Worm (Caenorhabditis elegans) whole organism, young adult: ENCODE measurements around the gene rha-2.
A peak's percentile ranks its signal among the peaks of the same experiment; 100 is the strongest.

Experiments used
- B0035.1 ChIP-seq: sonication (generic microtip); optimal IDR thresholded peaks from 2 replicates; lab custom pipeline; 2016; ENCODE audit warnings: missing genetic modification characterization, mild to moderate bottlenecking, missing compliant biosample characterization, missing genotype, missing genetic modification reagents
- B0336.3 ChIP-seq: fragments of 200-800 bp; sonication (Bioruptor generic); IDR thresholded peaks from 2 replicates; pipeline ENCODE4 v1.3.6; 2022; ENCODE audit warnings: missing genetic modification characterization, missing compliant biosample characterization
- F22D6.2 ChIP-seq: sonication (generic microtip); optimal IDR thresholded peaks from 2 replicates; lab custom pipeline; 2016; ENCODE audit warnings: mild to moderate bottlenecking, missing genetic modification characterization, missing compliant biosample characterization
- F23B12.7 ChIP-seq: sonication (generic microtip); optimal IDR thresholded peaks from 2 replicates; lab custom pipeline; 2017; ENCODE audit warnings: missing genetic modification characterization, mild to moderate bottlenecking, missing compliant biosample characterization, antibody characterized with exemption, moderate library complexity; ENCODE audit not compliant: insufficient read depth
- F33H1.4 ChIP-seq: fragments of 200-800 bp; sonication (Bioruptor generic); IDR thresholded peaks from 2 replicates; pipeline ENCODE4 v1.3.6; 2022; ENCODE audit warnings: missing genetic modification reagents, missing genetic modification characterization, missing compliant biosample characterization
- F57A8.1 ChIP-seq: fragments of 200-800 bp; sonication (Bioruptor generic); optimal IDR thresholded peaks from 2 replicates; lab custom pipeline; 2018; ENCODE audit warnings: mild to moderate bottlenecking, missing genetic modification characterization, moderate library complexity, missing compliant biosample characterization
- F57C9.4 ChIP-seq: sonication (generic microtip); optimal IDR thresholded peaks from 2 replicates; lab custom pipeline; 2017; ENCODE audit warnings: mild to moderate bottlenecking, missing genetic modification characterization, missing compliant biosample characterization
- Y95B8A.8 ChIP-seq: fragments of 200-800 bp; sonication (Bioruptor generic); IDR thresholded peaks from 2 replicates; pipeline ENCODE4 v1.3.6; 2022; ENCODE audit warnings: missing genetic modification reagents, missing genetic modification characterization, missing compliant biosample characterization
- aptf-2 ChIP-seq: fragments of 200-800 bp; sonication (Bioruptor generic); conservative IDR thresholded peaks from 2 replicates; pipeline ENCODE4 v1.3.6; 2022; ENCODE audit warnings: missing genetic modification reagents, missing genetic modification characterization, missing compliant biosample characterization
- aptf-3 ChIP-seq: fragments of 200-800 bp; sonication (Bioruptor generic); IDR thresholded peaks from 2 replicates; pipeline ENCODE4 v1.3.6; 2022; ENCODE audit warnings: missing genetic modification characterization, missing compliant biosample characterization
- athp-1 ChIP-seq: sonication (generic microtip); optimal IDR thresholded peaks from 2 replicates; lab custom pipeline; 2017; ENCODE audit warnings: mild to moderate bottlenecking, missing genetic modification characterization, missing compliant biosample characterization
- attf-6 ChIP-seq: fragments of 200-800 bp; sonication (Bioruptor generic); IDR thresholded peaks from 2 replicates; pipeline ENCODE4 v1.3.6; 2022; ENCODE audit warnings: missing genetic modification reagents, missing genetic modification characterization, missing compliant biosample characterization
- ceh-79 ChIP-seq: sonication (generic microtip); optimal IDR thresholded peaks from 2 replicates; lab custom pipeline; 2017; ENCODE audit warnings: mild to moderate bottlenecking, missing genetic modification characterization, missing compliant biosample characterization
- chd-7 ChIP-seq: sonication (generic microtip); optimal IDR thresholded peaks from 2 replicates; lab custom pipeline; 2016; ENCODE audit warnings: mild to moderate bottlenecking, missing genetic modification characterization, moderate library complexity, missing compliant biosample characterization
- efl-1 ChIP-seq: fragments of 150-350 bp; optimal IDR thresholded peaks from 2 replicates; lab custom pipeline; 2014; ENCODE audit warnings: missing biosample characterization, missing genetic modification reagents, missing genetic modification characterization
- ets-4 ChIP-seq: fragments of 200-800 bp; sonication (Bioruptor generic); optimal IDR thresholded peaks from 2 replicates; lab custom pipeline; 2018; ENCODE audit warnings: mild to moderate bottlenecking, missing genetic modification characterization, missing compliant biosample characterization
- hlh-26 ChIP-seq: fragments of 200-800 bp; sonication (Bioruptor generic); conservative IDR thresholded peaks from 2 replicates; pipeline ENCODE4 v1.3.6; 2022; ENCODE audit warnings: missing genetic modification reagents, missing genetic modification characterization, missing compliant biosample characterization
- hsf-1 ChIP-seq: fragments of 200-800 bp; sonication (Bioruptor generic); IDR thresholded peaks from 2 replicates; pipeline ENCODE4 v1.3.6; 2022; ENCODE audit warnings: missing genetic modification reagents, missing genetic modification characterization, missing compliant biosample characterization
- let-526 ChIP-seq: fragments of 200-800 bp; sonication (Bioruptor generic); IDR thresholded peaks from 2 replicates; pipeline ENCODE4 v1.3.6; 2022; ENCODE audit warnings: missing genetic modification reagents, missing genetic modification characterization, missing compliant biosample characterization
- let-607 ChIP-seq, 2 experiments: fragments of 200-800 bp in 1 of 2; sonication (Bioruptor generic) in 1 of 2; sonication (generic microtip) in 1 of 2; optimal IDR thresholded peaks; 2 replicates each; lab custom pipeline; 2016 to 2018; ENCODE audit warnings: mild to moderate bottlenecking in 2 of 2, missing compliant biosample characterization in 2 of 2, missing genetic modification characterization in 2 of 2, moderate library complexity in 2 of 2, missing genotype in 1 of 2
- lin-54 ChIP-seq: fragments of 200-800 bp; sonication (Bioruptor generic); optimal IDR thresholded peaks from 2 replicates; lab custom pipeline; 2018; ENCODE audit warnings: mild to moderate bottlenecking, missing genetic modification characterization, missing compliant biosample characterization
- lsy-27 ChIP-seq: sonication (generic microtip); optimal IDR thresholded peaks from 2 replicates; lab custom pipeline; 2017; ENCODE audit warnings: missing genetic modification characterization, mild to moderate bottlenecking, missing compliant biosample characterization, antibody characterized with exemption, missing genotype, borderline replicate concordance; ENCODE audit not compliant: insufficient read depth
- madf-6 ChIP-seq: fragments of 200-800 bp; sonication (Bioruptor generic); IDR thresholded peaks from 2 replicates; pipeline ENCODE4 v1.3.6; 2022; ENCODE audit warnings: missing genetic modification reagents, missing genetic modification characterization, missing compliant biosample characterization
- madf-8 ChIP-seq: fragments of 200-800 bp; sonication (Bioruptor generic); conservative IDR thresholded peaks from 2 replicates; pipeline ENCODE4 v1.3.6; 2022; ENCODE audit warnings: missing genetic modification reagents, missing genetic modification characterization, missing compliant biosample characterization
- mxl-1 ChIP-seq: sonication (generic microtip); optimal IDR thresholded peaks from 2 replicates; lab custom pipeline; 2016; ENCODE audit warnings: missing genetic modification characterization, missing compliant biosample characterization
- nfya-1 ChIP-seq: sonication (generic microtip); optimal IDR thresholded peaks from 2 replicates; lab custom pipeline; 2017; ENCODE audit warnings: antibody characterized with exemption, missing compliant biosample characterization, missing genetic modification characterization, borderline replicate concordance; ENCODE audit not compliant: insufficient read depth
- nfyb-1 ChIP-seq: fragments of 200-800 bp; sonication (Bioruptor generic); IDR thresholded peaks from 2 replicates; pipeline ENCODE4 v1.3.6; 2022; ENCODE audit warnings: missing genetic modification reagents, missing genetic modification characterization, missing compliant biosample characterization
- nhr-120 ChIP-seq: fragments of 200-800 bp; sonication (Bioruptor generic); IDR thresholded peaks from 2 replicates; pipeline ENCODE4 v1.3.6; 2022; ENCODE audit warnings: missing genetic modification characterization, missing compliant biosample characterization
- sea-2 ChIP-seq: fragments of 200-800 bp; sonication (Bioruptor generic); IDR thresholded peaks from 2 replicates; pipeline ENCODE4 v1.3.6; 2022; ENCODE audit warnings: missing genetic modification characterization, missing compliant biosample characterization
- snpc-1.3 ChIP-seq: sonication (generic microtip); optimal IDR thresholded peaks from 2 replicates; lab custom pipeline; 2017; ENCODE audit warnings: missing genetic modification characterization, mild to moderate bottlenecking, missing compliant biosample characterization, antibody characterized with exemption, moderate library complexity, missing genotype, missing genetic modification reagents; ENCODE audit not compliant: insufficient read depth
- snpc-4 ChIP-seq, 5 experiments: fragments of 150-350 bp in 1 of 5; sonication (generic microtip) in 4 of 5; optimal IDR thresholded peaks; 2 replicates each; lab custom pipeline; 2014 to 2018; ENCODE audit warnings: missing genetic modification characterization in 5 of 5, missing biosample characterization in 3 of 5, antibody characterized with exemption in 2 of 5, mild to moderate bottlenecking in 2 of 5, missing compliant biosample characterization in 2 of 5, missing genotype in 2 of 5, moderate library complexity in 2 of 5, missing genetic modification reagents in 1 of 5
- sptf-2 ChIP-seq: fragments of 200-800 bp; sonication (Bioruptor generic); optimal IDR thresholded peaks from 2 replicates; lab custom pipeline; 2018; ENCODE audit warnings: mild to moderate bottlenecking, missing genetic modification characterization, missing compliant biosample characterization
- tbp1 ChIP-seq: fragments of 200-800 bp; sonication (Bioruptor generic); optimal IDR thresholded peaks from 2 replicates; lab custom pipeline; 2018; ENCODE audit warnings: mild to moderate bottlenecking, missing genetic modification characterization, missing compliant biosample characterization
- tlf-1 ChIP-seq: fragments of 200-800 bp; sonication (Bioruptor generic); optimal IDR thresholded peaks from 2 replicates; lab custom pipeline; 2018; ENCODE audit warnings: mild to moderate bottlenecking, missing genetic modification characterization, missing compliant biosample characterization
- unc-130 ChIP-seq: sonication (generic microtip); optimal IDR thresholded peaks from 2 replicates; lab custom pipeline; 2016; ENCODE audit warnings: missing genetic modification reagents, missing genetic modification characterization, missing compliant biosample characterization
- xnd-1 ChIP-seq: sonication (generic microtip); optimal IDR thresholded peaks from 2 replicates; lab custom pipeline; 2016; ENCODE audit warnings: missing genotype, missing genetic modification reagents, missing genetic modification characterization, missing compliant biosample characterization
- ztf-18 ChIP-seq: sonication (generic microtip); optimal IDR thresholded peaks from 2 replicates; lab custom pipeline; 2016; ENCODE audit warnings: missing genotype, mild to moderate bottlenecking, missing genetic modification characterization, missing compliant biosample characterization
- ztf-22 ChIP-seq: fragments of 200-800 bp; sonication (Bioruptor generic); optimal IDR thresholded peaks from 2 replicates; lab custom pipeline; 2018; ENCODE audit warnings: mild to moderate bottlenecking, missing genetic modification characterization, moderate library complexity, missing compliant biosample characterization
- ztf-28 ChIP-seq: fragments of 200-800 bp; sonication (Bioruptor generic); IDR thresholded peaks from 2 replicates; pipeline ENCODE4 v1.3.6; 2022; ENCODE audit warnings: missing genetic modification reagents, missing genetic modification characterization, missing compliant biosample characterization

rha-2 gene

DNA sequence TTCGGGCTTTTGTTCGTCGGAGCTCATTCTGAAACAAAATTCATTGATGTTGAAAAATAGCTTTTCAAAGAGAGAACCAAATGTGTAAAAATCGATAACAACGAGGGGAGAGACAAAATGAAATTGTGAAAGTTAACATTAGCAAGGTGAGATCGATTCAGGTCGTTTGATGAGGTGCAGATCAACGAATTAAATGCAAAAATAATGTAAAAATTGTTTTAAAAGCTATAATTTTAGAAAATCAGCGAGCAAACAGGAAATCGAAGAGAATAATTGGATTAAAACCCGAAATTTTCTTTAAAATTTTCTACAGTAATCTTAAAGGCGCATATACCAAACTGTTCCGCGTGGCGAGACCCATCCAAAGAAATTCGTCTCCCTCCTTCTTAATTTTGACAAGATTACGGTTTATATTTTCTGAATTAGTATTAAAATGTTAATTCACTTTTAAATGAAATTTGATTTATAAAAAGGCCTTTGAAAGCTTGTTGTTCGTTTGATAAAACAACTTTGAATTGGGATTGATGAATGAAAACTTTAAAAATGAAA lies 4.1 kb upstream of the rha-2 start, which contains the start of gene C13G5.2 (continued):
- TF ChIP-seq tbp1 (GFP tag; lab: Kevin White, UChicago) (peak; percentile 31), let-526 (no peak), F57C9.4 (no peak), lin-54 (peak; percentile 9), hlh-26 (GFP tag; lab: Robert Waterston, UW) (no peak), lsy-27 (tag; lab: Kevin White, UChicago) (no peak), snpc-1.3 (tag; lab: Kevin White, UChicago) (peak; percentile 48), unc-130 (GFP tag; lab: Kevin White, UChicago) (no peak), xnd-1 (tag; lab: Kevin White, UChicago) (peak; percentile 87), efl-1 (GFP tag; lab: Kevin White, UChicago) (peak; percentile 46), ztf-28 (GFP tag; lab: Robert Waterston, UW) (no peak), F33H1.4 (peak; percentile 92), madf-8 (GFP tag; lab: Robert Waterston, UW) (peak; percentile 77), aptf-3 (GFP tag; lab: Robert Waterston, UW) (no peak), tlf-1 (GFP tag; lab: Kevin White, UChicago) (no peak), ets-4 (GFP tag; lab: Kevin White, UChicago) (no peak), madf-6 (GFP tag; lab: Robert Waterston, UW) (peak; percentile 91), F23B12.7 (tag; lab: Kevin White, UChicago) (no peak), snpc-4 (GFP tag; optimal IDR thresholded peaks at IDR 0.05; lab: Kevin White, UChicago) (no peak), snpc-4 (tag; optimal IDR thresholded peaks at IDR 0.05; lab: Kevin White, UChicago) (no peak), F22D6.2 (tag; lab: Kevin White, UChicago) (no peak), sea-2 (GFP tag; lab: Robert Waterston, UW) (no peak), nfyb-1 (GFP tag; lab: Robert Waterston, UW) (no peak), nhr-120 (GFP tag; lab: Robert Waterston, UW) (no peak), hsf-1 (GFP tag; lab: Robert Waterston, UW) (0 out of 2 replicates have a peak, but pooled peaks have one; percentile 46), B0336.3 (no peak)
- TF ChIP-seq, all 124 proteins: peak for 13

DNA sequence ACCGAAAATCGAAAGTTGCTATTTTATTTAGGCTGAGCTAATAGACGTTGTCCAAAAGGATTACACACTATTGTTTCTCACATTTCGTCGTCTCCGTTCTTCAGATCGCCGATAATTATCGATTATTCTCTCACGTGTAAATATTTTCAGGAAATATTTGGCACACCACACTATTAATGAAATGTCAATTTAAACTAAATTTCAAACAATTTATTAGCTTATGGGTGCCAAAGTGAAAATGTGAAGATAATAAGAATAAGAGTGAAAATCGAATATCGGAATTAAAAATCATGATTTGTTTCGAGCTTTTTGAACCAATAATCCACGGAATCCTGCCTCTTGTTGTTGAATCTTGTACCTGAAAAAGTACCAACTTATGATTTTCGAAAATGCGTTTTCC lies 2.2 kb upstream of the rha-2 start, which contains the start of gene C06E1.11:
C06E1.11 (minus strand) TSS at position 101 of the 400 bp plus-strand sequence.
- TF ChIP-seq B0035.1 (tag; lab: Kevin White, UChicago) (no peak), sptf-2 (GFP tag; lab: Kevin White, UChicago) (no peak), let-607 (tag; optimal IDR thresholded peaks at IDR 0.05; lab: Kevin White, UChicago) (no peak), hlh-26 (GFP tag; lab: Robert Waterston, UW) (no peak), ztf-22 (no peak), attf-6 (GFP tag; lab: Robert Waterston, UW) (no peak), madf-8 (GFP tag; lab: Robert Waterston, UW) (no peak), mxl-1 (tag; lab: Kevin White, UChicago) (no peak), ztf-18 (tag; lab: Kevin White, UChicago) (no peak), chd-7 (tag; lab: Kevin White, UChicago) (no peak), Y95B8A.8 (GFP tag; lab: Robert Waterston, UW) (no peak), ceh-79 (tag; lab: Kevin White, UChicago) (no peak), nfya-1 (tag; lab: Kevin White, UChicago) (no peak), aptf-2 (no peak), F57A8.1 (GFP tag; lab: Kevin White, UChicago) (no peak), athp-1 (tag; lab: Kevin White, UChicago) (no peak)
- TF ChIP-seq, all 124 proteins: peak for 0
